Worm (Caenorhabditis elegans) whole organism, L2 larva: ENCODE measurements around the gene ins-20.

Experiments
- dmd-4 ChIP-seq: sonication (generic microtip); optimal IDR thresholded peaks from 2 replicates; lab custom pipeline; 2017; ENCODE audit warnings: missing biosample characterization, missing genetic modification characterization
- gmeb-1 ChIP-seq: fragments of 150-350 bp; optimal IDR thresholded peaks from 2 replicates; lab custom pipeline; 2014; ENCODE audit warnings: missing biosample characterization, missing genetic modification characterization
- skn-1 ChIP-seq: sonication (generic microtip); optimal IDR thresholded peaks from 2 replicates; lab custom pipeline; 2017; ENCODE audit warnings: missing biosample characterization, missing genetic modification characterization
- snpc-4 ChIP-seq: fragments of 150-350 bp; optimal IDR thresholded peaks from 2 replicates; lab custom pipeline; 2014; ENCODE audit warnings: missing biosample characterization, missing genetic modification characterization
- unc-39 ChIP-seq: fragments of 150-350 bp; optimal IDR thresholded peaks from 2 replicates; lab custom pipeline; 2014; ENCODE audit warnings: missing biosample characterization, missing genetic modification characterization

DNA sequence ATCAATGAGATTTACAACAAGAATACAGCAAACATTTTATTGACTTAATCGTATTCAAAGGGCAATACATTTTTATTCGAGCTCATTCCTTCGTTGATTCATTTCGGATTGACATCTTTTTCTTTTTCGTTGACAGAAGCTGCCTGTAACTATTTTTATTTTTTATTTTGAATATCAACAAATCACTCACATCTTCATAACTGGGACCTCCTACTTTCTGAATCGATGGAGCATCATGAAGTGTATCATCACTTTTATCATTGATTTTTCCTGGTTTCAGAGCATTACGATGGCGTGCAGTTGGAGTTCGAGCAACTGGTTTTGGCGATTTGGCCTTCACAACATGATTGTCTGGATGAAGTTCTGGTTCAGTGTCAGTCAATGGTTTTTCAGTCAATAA, 42.6 kb upstream of the ins-20 start, which contains the start of gene B0034.1:
- TF ChIP-seq dmd-4 (no peak), unc-39 (tag; lab: Kevin White, UChicago) (no peak), skn-1 (tag; lab: Kevin White, UChicago) (no peak), gmeb-1 (tag; lab: Kevin White, UChicago) (no peak), snpc-4 (tag; lab: Kevin White, UChicago) (no peak)
